Fruit fly (Drosophila melanogaster): ENCODE results near the gene CG13305.

The CG13305 gene

DNA sequence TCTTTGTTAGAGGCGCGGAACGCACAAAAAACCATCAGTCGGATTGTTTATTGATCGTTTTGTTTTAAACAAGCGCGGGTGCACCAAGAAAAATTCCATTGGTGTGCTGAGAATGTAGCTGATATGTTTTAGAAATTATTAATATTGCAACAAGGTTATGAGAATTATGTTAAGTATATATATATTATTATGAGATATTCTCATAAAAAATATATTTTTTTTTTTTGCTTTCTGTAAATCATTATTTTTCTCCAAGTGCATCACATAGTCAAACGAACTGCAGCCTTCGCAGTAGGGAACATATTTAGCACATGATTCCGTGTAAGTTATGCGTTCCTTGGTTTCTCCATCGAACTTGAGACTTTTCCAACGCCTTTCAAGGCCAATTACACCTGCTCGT is 17.7 kb downstream of the CG13305 start (continued):
- TF ChIP-seq Doc2 (GFP tag; IDR thresholded peaks at IDR 0.05) (no peak), ac (GFP tag; optimal IDR thresholded peaks at IDR 0.05) (no peak), CG42726 (GFP tag; IDR thresholded peaks at IDR 0.05; ENCODE audit: partially characterized antibody) (no peak), maf-S (GFP tag; optimal IDR thresholded peaks at IDR 0.05) (no peak), CG7963 (GFP tag; IDR thresholded peaks at IDR 0.05; ENCODE audit: partially characterized antibody) (no peak), Xbp1 (GFP tag; optimal IDR thresholded peaks at IDR 0.05) (peak; percentile 50), bowl (GFP tag; IDR thresholded peaks at IDR 0.05) (no peak), CG1792 (GFP tag; optimal IDR thresholded peaks at IDR 0.05) (no peak), gsb (GFP tag; IDR thresholded peaks at IDR 0.05) (peak; percentile 78), zen2 (GFP tag; IDR thresholded peaks at IDR 0.05; ENCODE audit: partially characterized antibody) (no peak), cad (GFP tag; optimal IDR thresholded peaks at IDR 0.05) (no peak), CG8478 (optimal IDR thresholded peaks at IDR 0.05) (no peak), CTCF (GFP tag; optimal IDR thresholded peaks at IDR 0.05) (no peak), hth (optimal IDR thresholded peaks at IDR 0.05) (no peak), Usf (GFP tag; optimal IDR thresholded peaks at IDR 0.05) (no peak), CG11695 (GFP tag; IDR thresholded peaks at IDR 0.05) (peak; percentile 75), CG11456 (GFP tag; IDR thresholded peaks at IDR 0.05) (peak; percentile 64; the same call in 1 of the 3 replicates), CG6791 (GFP tag; IDR thresholded peaks at IDR 0.05; ENCODE audit: partially characterized antibody) (no peak), CG1024 (GFP tag; IDR thresholded peaks at IDR 0.05) (peak; percentile 59; the same call in 1 of the 2 replicates), pfk (GFP tag; optimal IDR thresholded peaks at IDR 0.05) (no peak), CG12744 (GFP tag; optimal IDR thresholded peaks at IDR 0.05) (no peak), z (GFP tag; IDR thresholded peaks at IDR 0.05) (no peak), mld (GFP tag; IDR thresholded peaks at IDR 0.05; ENCODE audit: partially characterized antibody) (no peak), CG10543 (GFP tag; optimal IDR thresholded peaks at IDR 0.05) (peak; percentile 30), CG3407 (GFP tag; optimal IDR thresholded peaks at IDR 0.05) (peak; percentile 11), ara (GFP tag; IDR thresholded peaks at IDR 0.05) (peak; percentile 78; the same call in 1 of the 2 replicates), otp (GFP tag; IDR thresholded peaks at IDR 0.05) (no peak), sens-2 (GFP tag; IDR thresholded peaks at IDR 0.05) (no peak), al (GFP tag; IDR thresholded peaks at IDR 0.05) (peak; percentile 65), unc-4 (GFP tag; IDR thresholded peaks at IDR 0.05; ENCODE audit: partially characterized antibody) (no peak), Hr51 (GFP tag; optimal IDR thresholded peaks at IDR 0.05) (no peak), BtbVII (GFP tag; optimal IDR thresholded peaks at IDR 0.05) (no peak), CG4730 (GFP tag; IDR thresholded peaks at IDR 0.05) (peak; percentile 78), CG17912 (GFP tag; optimal IDR thresholded peaks at IDR 0.05) (no peak), Ptx1 (GFP tag; IDR thresholded peaks at IDR 0.05) (peak; percentile 79), CG33557 (GFP tag; optimal IDR thresholded peaks at IDR 0.05) (peak; percentile 18), Oli (tag; optimal IDR thresholded peaks at IDR 0.05) (peak; percentile 55), croc (GFP tag; conservative IDR thresholded peaks at IDR 0.05) (peak; percentile 67; the same call in 1 of the 3 replicates), CG18764 (GFP tag; optimal IDR thresholded peaks at IDR 0.05) (peak; percentile 19), Poxn (GFP tag; IDR thresholded peaks at IDR 0.05) (no peak), CG14965 (GFP tag; optimal IDR thresholded peaks at IDR 0.05; ENCODE audit: borderline replicate concordance) (no peak), Hmx (GFP tag; optimal IDR thresholded peaks at IDR 0.05) (no peak), Hand (GFP tag; optimal IDR thresholded peaks at IDR 0.05) (no peak), zf30C (GFP tag; optimal IDR thresholded peaks at IDR 0.05) (peak; percentile 15), caup (GFP tag; optimal IDR thresholded peaks at IDR 0.05; ENCODE audit: severe bottlenecking) (peak; percentile 66), zen (tag; optimal IDR thresholded peaks at IDR 0.05) (no peak), pum (GFP tag; optimal IDR thresholded peaks at IDR 0.05) (no peak), exex (tag; optimal IDR thresholded peaks at IDR 0.05) (no peak), lilli (GFP tag; optimal IDR thresholded peaks at IDR 0.05) (no peak), fru (optimal IDR thresholded peaks at IDR 0.05) (no peak), Deaf1 (tag; optimal IDR thresholded peaks at IDR 0.05) (peak; percentile 53), CG10979 (tag; optimal IDR thresholded peaks at IDR 0.05) (peak; percentile 82), dysf (GFP tag; IDR thresholded peaks at IDR 0.05) (peak; percentile 88)
